Fruit fly (Drosophila melanogaster): Measurements from ENCODE around the gene CG9624.

The CG9624 gene

DNA sequence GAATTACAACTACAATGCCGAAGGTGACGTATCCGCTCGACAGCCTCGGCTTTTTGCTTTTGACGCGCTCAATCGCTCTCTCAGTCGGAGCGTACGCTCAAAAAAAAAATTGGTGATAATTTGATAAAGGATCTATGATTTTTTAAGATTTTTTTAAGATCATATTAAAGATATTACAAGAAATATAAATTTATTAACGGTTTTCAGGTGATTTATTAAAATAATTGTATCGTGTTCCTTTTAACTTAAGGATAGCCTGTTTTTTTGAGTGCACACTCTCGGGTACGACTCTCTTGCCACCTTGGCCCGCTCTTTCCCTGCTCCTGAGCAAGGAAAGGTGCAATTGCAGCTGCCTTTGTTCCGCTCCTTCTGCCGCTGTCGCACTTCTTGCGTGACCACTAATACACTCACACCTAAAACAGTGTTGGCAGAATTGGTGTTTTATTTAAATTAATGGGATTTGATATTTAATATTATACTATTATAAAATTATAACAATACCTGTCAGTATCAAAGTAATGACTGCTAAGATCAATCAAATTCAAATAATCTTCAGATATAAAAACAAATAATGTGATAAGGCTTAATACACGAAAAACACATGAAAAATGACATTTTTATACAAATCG lies 49.1 kb upstream of the CG9624 start (continued):
- peak; percentile 71 for TF ChIP-seq Sox102F (GFP tag; optimal IDR thresholded peaks at IDR 0.05)
- peak; percentile 68; the same call in 1 of the 2 replicates for TF ChIP-seq CG11696 (GFP tag; IDR thresholded peaks at IDR 0.05)
- peak; percentile 72 for TF ChIP-seq CG8388 (GFP tag; optimal IDR thresholded peaks at IDR 0.05)
- peak; percentile 65 for TF ChIP-seq CG12659 (GFP tag; optimal IDR thresholded peaks at IDR 0.05)
- no peak for TF ChIP-seq Fer3 (tag; optimal IDR thresholded peaks at IDR 0.05)
- TF ChIP-seq CG10267 (tag; optimal IDR thresholded peaks at IDR 0.05): peak; percentile 89
- peak; percentile 84 for TF ChIP-seq slbo (GFP tag; IDR thresholded peaks at IDR 0.05)
- peak; percentile 80 for TF ChIP-seq CG14050 (GFP tag; IDR thresholded peaks at IDR 0.05)
- TF ChIP-seq D (optimal IDR thresholded peaks at IDR 0.05): no peak
- TF ChIP-seq D (GFP tag; optimal IDR thresholded peaks at IDR 0.05): peak; percentile 82
- peak; percentile 74 for TF ChIP-seq salm (tag; optimal IDR thresholded peaks at IDR 0.05)
- no peak for TF ChIP-seq CG15073 (GFP tag; optimal IDR thresholded peaks at IDR 0.05)
- peak; percentile 40 for TF ChIP-seq ind (GFP tag; optimal IDR thresholded peaks at IDR 0.05)
- TF ChIP-seq CG2678 (tag; optimal IDR thresholded peaks at IDR 0.05): no peak
- TF ChIP-seq sna (GFP tag; IDR thresholded peaks at IDR 0.05; ENCODE audit: partially characterized antibody): no peak
- TF ChIP-seq Sox100B (GFP tag; optimal IDR thresholded peaks at IDR 0.05): no peak
- peak; percentile 54 for TF ChIP-seq CG1529 (GFP tag; optimal IDR thresholded peaks at IDR 0.05)
- TF ChIP-seq klu (GFP tag; IDR thresholded peaks at IDR 0.05): peak; percentile 45; the same call in 1 of the 2 replicates
- TF ChIP-seq CG4360 (GFP tag; IDR thresholded peaks at IDR 0.05): peak; percentile 66
- peak; percentile 56 for TF ChIP-seq crol (GFP tag; IDR thresholded peaks at IDR 0.05)
- peak; percentile 68 for TF ChIP-seq CG12104 (GFP tag; optimal IDR thresholded peaks at IDR 0.05)
- no peak for TF ChIP-seq NC2α (GFP tag; optimal IDR thresholded peaks at IDR 0.05)
- peak; percentile 81 for TF ChIP-seq onecut (GFP tag; IDR thresholded peaks at IDR 0.05)
- peak; percentile 24 for TF ChIP-seq Abd-B (GFP tag; optimal IDR thresholded peaks at IDR 0.05)
- TF ChIP-seq ATbp (GFP tag; optimal IDR thresholded peaks at IDR 0.05): peak; percentile 66
- TF ChIP-seq pb (GFP tag; optimal IDR thresholded peaks at IDR 0.05): no peak
- peak; percentile 91 for TF ChIP-seq lab (GFP tag; optimal IDR thresholded peaks at IDR 0.05)
- TF ChIP-seq HHEX (GFP tag; optimal IDR thresholded peaks at IDR 0.05): peak; percentile 73
- TF ChIP-seq CG30431 (GFP tag; optimal IDR thresholded peaks at IDR 0.05): peak; percentile 60
- no peak for TF ChIP-seq gro (GFP tag; optimal IDR thresholded peaks at IDR 0.05)
- 0 out of 2 replicates have a peak, but pooled peaks have one; percentile 20 for TF ChIP-seq cas (GFP tag; IDR thresholded peaks at IDR 0.05)
- TF ChIP-seq Dfd (GFP tag; optimal IDR thresholded peaks at IDR 0.05): no peak
- TF ChIP-seq ato (GFP tag; IDR thresholded peaks at IDR 0.05; ENCODE audit: partially characterized antibody): no peak
- peak; percentile 55 for TF ChIP-seq psq (GFP tag; optimal IDR thresholded peaks at IDR 0.05)
- TF ChIP-seq CG34422 (GFP tag; IDR thresholded peaks at IDR 0.05): peak; percentile 74; the same call in 2 of the 3 replicates
- peak; percentile 90 for TF ChIP-seq row (GFP tag; IDR thresholded peaks at IDR 0.05)
- TF ChIP-seq CG9797 (GFP tag; optimal IDR thresholded peaks at IDR 0.05): peak; percentile 3
- peak; percentile 79 for TF ChIP-seq Kr (GFP tag; optimal IDR thresholded peaks at IDR 0.05)
- TF ChIP-seq Vsx1 (GFP tag; optimal IDR thresholded peaks at IDR 0.05): no peak
- peak; percentile 53 for TF ChIP-seq CG6765 (GFP tag; optimal IDR thresholded peaks at IDR 0.05)
- TF ChIP-seq CG10979 (tag; optimal IDR thresholded peaks at IDR 0.05): peak; percentile 93
- TF ChIP-seq CG4328 (GFP tag; optimal IDR thresholded peaks at IDR 0.05): no peak
- no peak for TF ChIP-seq CG2120 (GFP tag; optimal IDR thresholded peaks at IDR 0.05)
- TF ChIP-seq Atf3 (GFP tag; optimal IDR thresholded peaks at IDR 0.05): no peak
- TF ChIP-seq CG13287 (GFP tag; IDR thresholded peaks at IDR 0.05; ENCODE audit: partially characterized antibody): no peak
- TF ChIP-seq CG2116 (GFP tag; optimal IDR thresholded peaks at IDR 0.05): peak; percentile 61
- TF ChIP-seq vvl (GFP tag; IDR thresholded peaks at IDR 0.05): peak; percentile 93
- peak; percentile 70 for TF ChIP-seq CG32772 (GFP tag; IDR thresholded peaks at IDR 0.05)
- peak in 1 of 2 experiments; percentile 36 for TF ChIP-seq eve (GFP tag; optimal IDR thresholded peaks at IDR 0.05)
- TF ChIP-seq CG17385 (GFP tag; optimal IDR thresholded peaks at IDR 0.05): peak; percentile 78

Data from whole organism, embryonic.